Fruit fly (Drosophila melanogaster) whole organism, larva: ENCODE results near the gene CG5149.

Experiments used
- noc ChIP-seq: fragments of 200-800 bp; sonication (Bioruptor generic); optimal IDR thresholded peaks from 3 replicates; lab custom pipeline; 2019; ENCODE audit warnings: missing biosample characterization, mild to moderate bottlenecking, missing genetic modification characterization, moderate library complexity

Gene CG5149

dm6 chr2L:7387813-7388558 lies at the start of gene CG5149, which contains the start of gene gudu:
TSS of gene CG5149 (minus strand) at chr2L:7388253.
TSS of gene gudu (plus strand) at chr2L:7388508.
- TF ChIP-seq noc (tag; lab: Kevin White, UChicago), result no peak

- TF ChIP-seq noc (tag; lab: Kevin White, UChicago), result no peak
These were observed 49.3 kb upstream of the CG5149 start, which contains the start of gene CG5973 for dm6 chr2L:7437325-7437707. TSS of gene CG5973 (plus strand) at chr2L:7437492.

DNA sequence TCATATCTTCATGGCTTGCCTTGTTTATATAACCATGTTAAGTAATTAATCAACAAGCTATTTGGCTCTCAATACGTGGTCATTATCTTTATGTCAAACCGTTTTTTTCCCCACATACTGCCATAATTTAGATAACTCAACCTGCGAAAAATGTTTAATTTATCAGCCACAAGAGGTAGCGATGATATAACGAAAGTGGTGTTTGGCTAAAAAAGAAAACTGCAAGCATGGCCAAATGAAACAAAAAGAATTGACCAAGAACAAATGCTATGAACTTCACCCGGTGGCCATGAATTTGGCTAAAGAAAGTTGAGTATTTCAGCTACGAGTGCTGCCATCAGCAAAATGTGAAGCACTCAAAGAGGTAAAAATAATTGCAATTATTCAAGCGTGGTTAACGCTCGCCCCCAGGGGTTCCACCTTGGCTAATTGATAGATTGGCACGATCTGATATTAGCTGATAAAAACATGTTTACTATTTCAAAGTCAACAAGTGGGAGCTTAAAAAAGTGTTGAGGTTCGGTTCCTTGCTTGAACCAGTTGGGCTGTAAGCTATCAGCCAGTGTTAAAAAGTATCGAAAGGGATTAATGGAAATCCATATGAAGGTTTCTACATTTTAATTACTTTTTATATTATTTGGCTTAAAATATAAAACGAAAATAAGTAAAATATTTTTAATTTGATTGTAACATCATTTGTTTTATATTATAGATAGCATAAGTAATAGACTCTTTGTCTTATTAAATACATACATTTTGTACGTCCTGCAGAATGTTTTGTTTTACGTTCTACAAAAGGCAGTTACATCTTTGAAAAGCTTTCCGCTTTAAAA lies 48.7 kb upstream of the CG5149 start:
- peak; percentile 71 for TF ChIP-seq noc (tag; lab: Kevin White, UChicago)

DNA sequence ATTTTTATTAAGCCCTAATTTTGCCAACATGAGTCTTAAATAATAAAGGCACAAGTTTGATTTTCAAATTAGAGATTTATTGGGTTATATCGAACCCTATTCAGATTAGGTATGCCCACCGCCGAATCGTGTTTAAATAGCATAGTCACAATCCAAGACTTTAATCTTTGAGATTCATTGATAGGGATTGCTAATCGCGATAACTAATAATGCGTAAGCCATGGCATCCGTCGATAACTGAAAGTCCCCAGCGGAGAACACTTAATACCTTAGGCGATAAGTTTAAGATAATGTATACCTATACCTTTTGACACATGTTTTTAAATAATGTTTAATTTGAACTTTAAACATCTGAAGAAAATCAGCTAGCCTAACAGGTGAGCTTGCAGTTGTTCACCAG lies 47.4 kb upstream of the CG5149 start:
- TF ChIP-seq noc (tag; lab: Kevin White, UChicago), result no peak

dm6 chr2L:7434737-7435356 lies 46.8 kb upstream of the CG5149 start:
- peak; percentile 68 for TF ChIP-seq noc (tag; lab: Kevin White, UChicago)

DNA sequence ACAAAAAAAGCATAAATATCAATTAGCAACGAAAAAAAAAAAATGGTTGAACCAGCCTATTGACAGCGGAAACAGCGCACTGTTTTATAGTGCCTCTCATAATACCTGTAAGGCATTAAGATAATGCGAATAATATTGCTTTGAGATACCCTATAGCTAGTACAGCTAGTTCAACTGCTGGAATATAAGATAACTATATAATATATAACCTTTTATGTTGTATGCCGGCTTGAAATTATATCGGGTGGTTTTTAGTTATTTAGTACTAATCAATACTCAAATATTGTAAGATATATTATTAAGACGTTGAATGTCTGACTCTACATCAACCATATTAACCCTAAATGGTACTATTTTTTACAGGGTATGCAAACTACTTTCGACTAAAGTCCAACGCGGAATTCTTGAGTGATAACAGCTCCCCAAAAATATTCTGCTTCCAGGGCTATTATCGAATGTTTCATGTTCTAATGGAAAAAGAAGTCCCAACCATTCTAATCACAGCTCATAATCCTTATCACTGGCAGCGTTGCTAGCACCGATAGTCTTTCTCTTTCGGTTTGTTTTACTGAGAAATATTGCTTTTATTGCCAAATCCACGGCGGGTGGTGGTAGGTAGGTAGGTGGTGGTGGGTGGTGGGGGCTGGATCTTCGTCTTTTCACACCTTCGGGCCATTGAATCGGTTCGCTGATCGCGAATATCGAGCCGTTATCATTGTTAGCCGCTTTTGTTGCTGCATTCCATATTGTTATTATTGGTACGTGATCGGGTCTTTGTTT lies 46.1 kb upstream of the CG5149 start:
- peak; percentile 98 for TF ChIP-seq noc (tag; lab: Kevin White, UChicago)

dm6 chr2L:7433337-7433956 lies 45.4 kb upstream of the CG5149 start, which contains the start of gene CG5958:
TSS of gene CG5958 (minus strand) at chr2L:7433516.
- no peak for TF ChIP-seq noc (tag; lab: Kevin White, UChicago)

DNA sequence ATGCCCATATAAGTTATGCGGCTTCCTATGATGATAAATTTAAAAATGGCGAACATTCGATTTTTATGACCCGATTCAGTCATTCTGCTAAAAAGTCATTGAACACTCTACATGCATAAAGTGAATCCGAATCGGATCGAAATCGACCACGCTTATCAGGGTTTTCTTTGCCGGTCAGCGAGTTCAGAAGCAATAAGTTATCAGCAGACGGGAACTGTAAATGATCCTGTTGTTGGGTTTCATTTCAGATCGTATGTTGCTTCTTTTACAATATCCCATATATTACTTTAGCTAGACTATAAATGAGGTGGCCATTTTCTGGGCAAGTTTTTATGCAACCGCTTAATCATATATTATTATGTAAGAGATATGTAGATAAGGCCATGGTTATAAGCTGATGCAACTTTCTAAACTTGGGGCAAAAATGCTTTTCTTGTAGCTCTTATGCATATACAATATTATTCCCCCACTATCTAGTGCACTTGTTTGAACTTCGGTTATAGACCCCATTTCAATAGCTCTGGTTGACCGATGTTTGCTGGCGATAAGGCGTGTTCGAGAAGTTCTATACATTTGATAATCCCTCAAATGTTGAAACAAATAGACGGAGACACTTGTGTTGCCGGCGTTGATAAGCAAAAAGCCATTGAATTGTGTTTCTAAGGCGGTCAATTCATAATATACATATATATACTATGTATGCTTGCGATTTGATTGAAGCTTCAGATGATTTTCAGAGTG lies 44.0 kb upstream of the CG5149 start:
- TF ChIP-seq noc (tag; lab: Kevin White, UChicago), result peak; percentile 42

- TF ChIP-seq noc (tag; lab: Kevin White, UChicago), result no peak
These were observed 42.3 kb upstream of the CG5149 start for dm6 chr2L:7430313-7430712.

DNA sequence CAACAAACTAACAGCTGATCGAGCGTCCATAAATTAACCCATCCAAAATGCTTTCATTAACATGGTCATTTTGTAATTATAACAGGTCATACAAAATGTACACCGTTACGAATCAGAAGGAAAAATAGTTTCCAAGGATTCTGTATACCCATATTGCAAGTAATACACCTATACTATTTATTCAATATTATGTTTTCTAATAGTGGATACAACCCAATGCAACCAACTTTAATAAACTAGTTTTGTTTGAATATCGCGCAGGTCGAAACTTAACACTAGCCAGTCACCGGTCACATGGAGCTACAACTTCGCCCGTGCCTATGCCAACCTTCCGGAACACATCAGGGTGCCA lies 39.7 kb upstream of the CG5149 start:
- TF ChIP-seq noc (tag; lab: Kevin White, UChicago), result no peak

dm6 chr2L:7427067-7427785 lies 39.2 kb upstream of the CG5149 start:
- peak; percentile 49 for TF ChIP-seq noc (tag; lab: Kevin White, UChicago)

DNA sequence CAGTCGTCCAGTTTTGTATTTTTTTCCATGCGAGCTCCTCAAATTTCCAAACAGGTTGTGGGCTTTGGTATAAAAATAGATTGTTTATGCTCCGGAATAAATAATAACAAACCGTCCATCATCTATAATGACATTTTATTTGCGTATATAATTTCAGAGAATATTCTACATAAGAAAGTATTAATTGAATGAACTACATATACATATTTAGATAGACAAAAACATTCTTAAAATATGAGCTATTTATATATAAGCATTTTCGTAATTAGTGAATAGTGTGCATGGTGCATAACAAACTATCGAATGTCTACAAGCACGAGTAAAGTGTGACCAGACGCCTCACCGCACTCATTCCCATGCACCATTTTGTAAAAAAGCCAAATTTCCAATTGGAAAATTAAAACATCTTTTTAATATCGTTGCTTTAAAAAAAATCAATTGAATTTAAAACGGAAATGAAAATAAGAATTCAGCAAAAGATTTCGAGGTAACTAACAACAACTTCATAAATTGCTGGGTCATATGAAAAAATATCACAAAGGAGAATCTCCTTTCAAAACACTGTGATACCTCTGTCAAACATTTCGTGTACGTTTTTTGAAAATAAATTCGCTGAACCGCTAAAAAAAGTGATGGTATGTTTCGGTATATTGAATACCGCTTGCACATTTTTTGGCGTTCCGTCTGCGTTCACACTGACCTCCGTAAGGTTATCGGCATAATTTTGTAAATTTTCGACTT lies 38.4 kb upstream of the CG5149 start, which contains the start of gene muc:
TSS of gene muc (plus strand) at position 541 of the 741 bp plus-strand sequence.
- no peak for TF ChIP-seq noc (tag; lab: Kevin White, UChicago)

- no peak for TF ChIP-seq noc (tag; lab: Kevin White, UChicago)
These were observed 37.6 kb upstream of the CG5149 start for dm6 chr2L:7425690-7426056.
